Worm (Caenorhabditis elegans): Measurements from ENCODE around the gene Y45F10D.2.

Y45F10D.2 gene

ce11 chrIV:13764708-13765107 is 9.8 kb downstream of the Y45F10D.2 start:
- TF ChIP-seq nhr-48 (tag; optimal IDR thresholded peaks at IDR 0.05) (no peak), egl-27 (tag; optimal IDR thresholded peaks at IDR 0.05) (no peak), hlh-30 (tag; optimal IDR thresholded peaks at IDR 0.05; ENCODE audit: insufficient read depth) (no peak), D1046.2 (GFP tag; IDR thresholded peaks at IDR 0.05) (no peak)

DNA sequence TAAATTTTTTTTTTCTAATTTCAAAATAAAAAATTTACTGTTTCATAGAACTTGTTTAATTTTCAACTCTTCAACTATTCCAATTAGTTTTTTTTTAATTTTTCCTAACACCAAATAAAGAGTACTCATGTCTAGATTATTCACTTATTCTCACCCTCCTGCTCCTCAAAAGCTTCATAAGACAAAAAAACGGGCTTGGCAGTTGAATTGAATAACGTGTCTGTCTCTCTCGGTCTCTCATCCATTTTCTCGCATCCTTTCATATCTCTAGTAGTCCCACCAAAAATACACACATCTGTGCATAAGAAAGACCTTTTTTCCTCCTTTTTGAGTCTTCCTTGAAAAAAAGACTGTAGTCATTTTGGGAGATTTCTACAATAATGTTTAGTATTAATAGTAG is 11.0 kb downstream of the Y45F10D.2 start:
- no peak for TF ChIP-seq hlh-30 (tag; optimal IDR thresholded peaks at IDR 0.05; ENCODE audit: insufficient read depth)
- TF ChIP-seq unc-62 (GFP tag; optimal IDR thresholded peaks at IDR 0.05 in 1 of 2) = peak in 1 of 2 experiments; percentile 86
- TF ChIP-seq unc-62 (tag; optimal IDR thresholded peaks at IDR 0.05) = no peak
- TF ChIP-seq dmd-8 (GFP tag; IDR thresholded peaks at IDR 0.05) = no peak
- TF ChIP-seq R02D3.7 (tag; optimal IDR thresholded peaks at IDR 0.05) = no peak
- TF ChIP-seq Y48G9A.11 (GFP tag; IDR thresholded peaks at IDR 0.05) = no peak
- no peak for TF ChIP-seq lin-15B (tag; optimal IDR thresholded peaks at IDR 0.05)
- no peak for TF ChIP-seq fkh-10 (GFP tag; optimal IDR thresholded peaks at IDR 0.05)

DNA sequence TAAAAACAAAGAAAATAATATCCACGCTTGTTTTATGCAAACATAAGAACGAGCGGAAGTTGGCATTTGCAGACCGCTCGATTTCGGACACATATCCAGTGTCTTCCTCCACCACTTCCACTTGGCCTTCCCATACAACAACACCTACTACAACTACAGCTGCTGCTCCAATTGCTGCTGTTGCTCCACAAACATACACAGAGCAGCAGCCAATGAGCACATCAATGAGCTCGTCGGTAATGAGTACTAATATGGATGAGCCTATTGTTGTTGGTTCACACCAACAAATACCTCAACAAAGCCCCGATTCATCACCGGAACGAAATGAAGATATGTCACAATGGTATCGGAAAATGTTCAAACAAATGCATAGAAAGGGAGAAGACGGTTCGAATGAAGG is 18.9 kb downstream of the Y45F10D.2 start:
- TF ChIP-seq nhr-41 (GFP tag; IDR thresholded peaks at IDR 0.05) (no peak), aha-1 (tag) (peak; percentile 90), unc-62 (GFP tag; optimal IDR thresholded peaks at IDR 0.05 in 1 of 2) (peak in 1 of 2 experiments; percentile 64), unc-62 (tag; optimal IDR thresholded peaks at IDR 0.05) (no peak)

ce11 chrIV:13750033-13750432 is 24.4 kb downstream of the Y45F10D.2 start, which contains the start of gene sorb-1:
TSS of gene sorb-1 (plus strand) at chrIV:13750333.
- TF ChIP-seq aha-1 (tag) (peak; percentile 11), unc-62 (GFP tag; optimal IDR thresholded peaks at IDR 0.05 in 1 of 2) (peak in 1 of 2 experiments; percentile 21), unc-62 (tag; optimal IDR thresholded peaks at IDR 0.05) (no peak), tag-97 (GFP tag; IDR thresholded peaks at IDR 0.05) (no peak)

DNA sequence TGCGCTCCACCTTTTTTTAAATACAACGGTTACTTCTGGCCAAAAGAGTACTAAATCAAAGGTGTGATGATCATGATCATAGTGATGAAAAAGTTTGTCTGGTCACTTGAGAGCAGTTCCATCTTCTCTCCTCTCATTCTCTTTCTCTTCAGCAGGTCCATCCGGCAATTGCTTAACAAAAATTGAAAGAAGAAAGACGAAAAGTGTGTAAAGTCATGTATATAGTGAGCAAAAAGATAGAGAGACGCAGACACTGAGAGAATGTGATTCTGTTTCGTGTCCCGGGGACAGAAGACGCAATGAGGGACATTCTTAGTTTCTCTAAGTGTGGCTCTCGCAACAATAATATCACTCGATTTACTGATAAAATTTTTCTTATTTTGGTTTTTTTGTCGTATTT is 25.7 kb downstream of the Y45F10D.2 start:
- TF ChIP-seq ctbp-1 (GFP tag; IDR thresholded peaks at IDR 0.05) (no peak), aha-1 (tag) (peak; percentile 73), egl-43 (GFP tag; IDR thresholded peaks at IDR 0.05) (no peak), unc-62 (GFP tag; optimal IDR thresholded peaks at IDR 0.05 in 1 of 2) (peak in 1 of 2 experiments; percentile 7), unc-62 (tag; optimal IDR thresholded peaks at IDR 0.05) (no peak), ceh-20 (GFP tag; IDR thresholded peaks at IDR 0.05) (no peak), nhr-11 (tag; optimal IDR thresholded peaks at IDR 0.05) (peak; percentile 8), spr-3 (GFP tag; optimal IDR thresholded peaks at IDR 0.05) (no peak)

- TF ChIP-seq nhr-41 (GFP tag; IDR thresholded peaks at IDR 0.05) (no peak), daf-16 (GFP tag; optimal IDR thresholded peaks at IDR 0.05) (no peak), daf-16 (tag; optimal IDR thresholded peaks at IDR 0.05) (no peak), lim-7 (GFP tag; IDR thresholded peaks at IDR 0.05) (no peak), spr-1 (tag; optimal IDR thresholded peaks at IDR 0.05) (no peak), nhr-28 (tag; optimal IDR thresholded peaks at IDR 0.05) (no peak), zip-11 (GFP tag; IDR thresholded peaks at IDR 0.05) (no peak)
These were observed 29.1 kb downstream of the Y45F10D.2 start, which contains the start of gene C47A4.5 for ce11 chrIV:13745409-13745808. TSS of gene C47A4.5 (plus strand) at chrIV:13745709.

- TF ChIP-seq Y105C5A.15 (GFP tag; IDR thresholded peaks at IDR 0.05) (no peak), madf-9 (GFP tag; conservative IDR thresholded peaks at IDR 0.05) (no peak)
These were observed 32.2 kb downstream of the Y45F10D.2 start, which contains the start of gene C47A4.3 for ce11 chrIV:13742244-13742643. TSS of gene C47A4.3 (minus strand) at chrIV:13742344.

ce11 chrIV:13727865-13728264 is 46.6 kb downstream of the Y45F10D.2 start:
- TF ChIP-seq dpl-1 (GFP tag; optimal IDR thresholded peaks at IDR 0.05) = no peak
- peak; percentile 42 for TF ChIP-seq nhr-28 (tag; optimal IDR thresholded peaks at IDR 0.05)
- peak; percentile 23 for TF ChIP-seq ztf-7 (tag; optimal IDR thresholded peaks at IDR 0.05)
- TF ChIP-seq dmd-6 (GFP tag; IDR thresholded peaks at IDR 0.05) = peak; percentile 58; the same call in 1 of the 2 replicates
- TF ChIP-seq nhr-11 (tag; optimal IDR thresholded peaks at IDR 0.05) = no peak
- TF ChIP-seq sdz-12 (GFP tag; optimal IDR thresholded peaks at IDR 0.05) = no peak
- TF ChIP-seq lin-15B (tag; optimal IDR thresholded peaks at IDR 0.05) = no peak
- no peak for TF ChIP-seq jun-1 (tag; optimal IDR thresholded peaks at IDR 0.05)
- TF ChIP-seq set-16 (GFP tag; IDR thresholded peaks at IDR 0.05) = no peak
- no peak for TF ChIP-seq daf-16 (GFP tag; optimal IDR thresholded peaks at IDR 0.05)
- TF ChIP-seq daf-16 (tag; optimal IDR thresholded peaks at IDR 0.05) = peak; percentile 42
- TF ChIP-seq cey-2 (tag; optimal IDR thresholded peaks at IDR 0.05; ENCODE audit: borderline replicate concordance, insufficient read depth) = no peak
- TF ChIP-seq ceh-28 (tag; optimal IDR thresholded peaks at IDR 0.05) = no peak
- TF ChIP-seq pqm-1 (tag; optimal IDR thresholded peaks at IDR 0.05) = peak; percentile 78
- no peak for TF ChIP-seq F10B5.3 (tag; optimal IDR thresholded peaks at IDR 0.05)
- TF ChIP-seq nhr-48 (tag; optimal IDR thresholded peaks at IDR 0.05) = peak; percentile 11
- TF ChIP-seq unc-62 (GFP tag; optimal IDR thresholded peaks at IDR 0.05 in 1 of 2) = no peak
- TF ChIP-seq unc-62 (tag; optimal IDR thresholded peaks at IDR 0.05) = no peak

Data from whole organism, L4 larva.